Fruit fly (Drosophila melanogaster): Measurements from ENCODE around the gene CG8010.

DNA sequence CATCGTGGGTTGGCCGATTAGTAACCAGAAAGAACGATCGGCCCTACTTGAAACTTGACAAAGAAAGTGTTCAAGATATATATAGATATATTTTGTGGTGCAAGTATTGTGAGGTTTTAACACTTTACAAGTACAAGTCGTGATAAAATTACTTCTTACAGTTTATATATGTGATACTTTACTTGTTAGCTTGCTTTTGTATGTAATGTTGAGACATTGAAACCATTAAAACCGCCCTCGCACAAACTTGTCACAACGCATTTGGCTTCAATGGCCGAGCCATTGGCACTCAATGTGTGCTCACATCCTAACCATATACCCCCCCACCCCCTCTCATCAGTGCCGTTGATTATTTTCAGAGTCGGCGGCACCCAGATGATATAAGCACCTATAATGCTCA is 26.3 kb upstream of the CG8010 start:
- TF ChIP-seq EcR (GFP tag; optimal IDR thresholded peaks at IDR 0.05) (no peak), D1 (tag; optimal IDR thresholded peaks at IDR 0.05) (no peak), CG10348 (GFP tag; IDR thresholded peaks at IDR 0.05) (no peak), CG15710 (tag; optimal IDR thresholded peaks at IDR 0.05) (no peak), CG17806 (tag; optimal IDR thresholded peaks at IDR 0.05) (no peak), Snoo (tag; optimal IDR thresholded peaks at IDR 0.05) (no peak), CG14655 (GFP tag; optimal IDR thresholded peaks at IDR 0.05) (no peak), Pif1A (GFP tag; optimal IDR thresholded peaks at IDR 0.05) (no peak), Ets98B (GFP tag; IDR thresholded peaks at IDR 0.05) (no peak), CG4496 (GFP tag; IDR thresholded peaks at IDR 0.05) (no peak), CG34367 (tag; optimal IDR thresholded peaks at IDR 0.05) (no peak), gl (tag; optimal IDR thresholded peaks at IDR 0.05) (no peak)

Measured in whole organism, pupa.